Worm (Caenorhabditis elegans) whole organism, midembryonic: ENCODE results near the gene C50D2.1.

Source experiments
- T22C8.4 ChIP-seq: fragments of 200-800 bp; sonication (Bioruptor generic); IDR thresholded peaks from 2 replicates; pipeline ENCODE4 v1.3.6; 2022; ENCODE audit warnings: missing genetic modification characterization, missing compliant biosample characterization
- cog-1 ChIP-seq: sonication (generic microtip); optimal IDR thresholded peaks from 2 replicates; lab custom pipeline; 2016; ENCODE audit warnings: missing genetic modification characterization, missing compliant biosample characterization
- flt-1 ChIP-seq: fragments of 200-800 bp; sonication (Bioruptor generic); IDR thresholded peaks from 2 replicates; pipeline ENCODE4 v1.3.6; 2022; ENCODE audit warnings: missing genetic modification characterization, missing compliant biosample characterization
- klf-2 ChIP-seq: fragments of 200-800 bp; sonication (Bioruptor generic); conservative IDR thresholded peaks from 2 replicates; pipeline ENCODE4 v1.3.6; 2022; ENCODE audit warnings: missing genetic modification reagents, missing genetic modification characterization, missing compliant biosample characterization
- med-1 ChIP-seq: sonication (generic microtip); optimal IDR thresholded peaks from 2 replicates; lab custom pipeline; 2017; ENCODE audit warnings: missing genetic modification characterization, mild to moderate bottlenecking, missing compliant biosample characterization, antibody characterized with exemption, missing genetic modification reagents; ENCODE audit not compliant: insufficient read depth
- ref-1 ChIP-seq: fragments of 200-800 bp; sonication (Bioruptor generic); conservative IDR thresholded peaks from 2 replicates; pipeline ENCODE4 v1.3.6; 2022; ENCODE audit warnings: missing genetic modification reagents, missing genetic modification characterization, missing compliant biosample characterization
- tab-1 ChIP-seq: fragments of 200-800 bp; sonication (Bioruptor generic); IDR thresholded peaks from 2 replicates; pipeline ENCODE4 v1.3.6; 2022; ENCODE audit warnings: missing genetic modification characterization, missing compliant biosample characterization
- ztf-23 ChIP-seq: fragments of 200-800 bp; sonication (Bioruptor generic); IDR thresholded peaks from 2 replicates; pipeline ENCODE4 v1.3.6; 2022; ENCODE audit warnings: missing genetic modification reagents, missing genetic modification characterization, missing compliant biosample characterization
- ztf-29 ChIP-seq: fragments of 200-800 bp; sonication (Bioruptor generic); IDR thresholded peaks from 2 replicates; pipeline ENCODE4 v1.3.6; 2022; ENCODE audit warnings: missing genetic modification reagents, missing genetic modification characterization, missing compliant biosample characterization

Gene C50D2.1

DNA sequence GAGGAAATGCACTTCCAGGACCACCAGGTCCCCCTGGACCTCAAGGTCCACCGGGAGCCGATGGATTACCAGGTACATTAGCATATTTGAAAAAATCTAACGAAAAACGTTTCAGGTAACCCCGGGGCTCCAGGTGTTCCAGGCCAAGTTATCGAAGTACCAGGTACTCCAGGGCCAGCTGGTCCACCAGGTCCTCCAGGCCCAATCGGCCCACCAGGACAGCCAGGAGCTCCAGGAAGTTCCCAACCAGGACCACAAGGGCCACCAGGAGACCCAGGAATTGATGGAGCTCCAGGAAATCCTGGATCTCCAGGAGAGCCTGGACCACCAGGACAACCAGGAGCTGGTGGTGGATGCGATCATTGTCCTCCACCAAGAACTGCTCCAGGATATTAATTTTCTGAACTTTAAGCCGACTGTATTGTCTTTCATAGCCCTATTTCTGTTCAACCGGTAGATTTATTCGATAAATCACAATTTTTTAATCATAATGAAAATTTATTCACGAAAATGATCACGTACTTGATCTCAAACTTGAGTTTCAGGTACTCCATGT lies 6.0 kb upstream of the C50D2.1 start:
- no peak for TF ChIP-seq ref-1 (GFP tag; lab: Robert Waterston, UW)
- TF ChIP-seq ztf-23 (GFP tag; lab: Robert Waterston, UW), result no peak
- no peak for TF ChIP-seq med-1
- no peak for TF ChIP-seq ztf-29 (GFP tag; lab: Robert Waterston, UW)
- TF ChIP-seq T22C8.4, result no peak
- no peak for TF ChIP-seq flt-1
- TF ChIP-seq tab-1 (GFP tag; lab: Robert Waterston, UW), result no peak
- no peak for TF ChIP-seq klf-2 (GFP tag; lab: Robert Waterston, UW)
- no peak for TF ChIP-seq cog-1 (tag; lab: Kevin White, UChicago)

DNA sequence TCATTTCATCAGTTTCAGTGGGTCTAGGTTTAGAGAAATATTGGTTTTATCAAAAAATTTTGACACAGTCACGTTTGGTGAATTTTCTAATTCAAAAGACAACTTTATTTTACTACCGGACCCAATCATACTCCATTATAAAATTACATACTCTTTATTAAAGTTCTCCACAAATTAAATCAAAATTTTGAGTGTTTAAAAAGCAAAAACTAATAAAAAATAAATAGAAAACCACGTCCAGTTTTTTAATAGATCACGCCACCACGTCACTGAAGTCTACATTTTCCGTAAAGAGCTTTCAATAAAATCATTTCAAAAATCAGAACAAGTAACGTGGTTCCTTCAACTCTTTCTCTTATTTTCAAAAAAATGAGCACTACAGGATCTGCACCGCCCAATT lies 5.5 kb upstream of the C50D2.1 start, which contains the start of gene txt-1:
Gene txt-1 (plus strand): TSS at position 301 of the 400 bp plus-strand sequence.
- TF ChIP-seq ztf-29 (GFP tag; lab: Robert Waterston, UW) (no peak), flt-1 (no peak), ref-1 (GFP tag; lab: Robert Waterston, UW) (no peak), klf-2 (GFP tag; lab: Robert Waterston, UW) (no peak), med-1 (no peak), cog-1 (tag; lab: Kevin White, UChicago) (no peak), tab-1 (GFP tag; lab: Robert Waterston, UW) (no peak), T22C8.4 (no peak), ztf-23 (GFP tag; lab: Robert Waterston, UW) (no peak)

DNA sequence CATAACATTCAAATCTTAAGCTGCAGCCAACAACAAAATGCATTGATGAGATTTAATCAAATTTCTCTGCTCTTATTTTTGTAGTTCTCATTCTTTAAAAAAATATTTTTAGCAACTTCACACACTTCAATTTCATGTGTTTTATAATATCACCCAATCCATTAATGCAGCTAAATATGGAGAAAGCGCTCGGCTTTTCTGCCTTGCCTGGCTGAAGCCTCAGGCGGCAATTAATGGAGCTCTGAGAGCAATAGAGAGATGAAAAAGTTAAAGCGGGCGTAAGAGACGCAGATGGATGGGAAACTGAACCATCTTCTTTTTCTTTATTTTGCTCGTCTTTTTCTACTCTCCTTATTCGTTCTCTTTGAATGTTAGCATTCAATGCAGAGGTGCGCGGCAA lies 3.7 kb upstream of the C50D2.1 start:
- TF ChIP-seq flt-1, result no peak
- no peak for TF ChIP-seq ztf-23 (GFP tag; lab: Robert Waterston, UW)

DNA sequence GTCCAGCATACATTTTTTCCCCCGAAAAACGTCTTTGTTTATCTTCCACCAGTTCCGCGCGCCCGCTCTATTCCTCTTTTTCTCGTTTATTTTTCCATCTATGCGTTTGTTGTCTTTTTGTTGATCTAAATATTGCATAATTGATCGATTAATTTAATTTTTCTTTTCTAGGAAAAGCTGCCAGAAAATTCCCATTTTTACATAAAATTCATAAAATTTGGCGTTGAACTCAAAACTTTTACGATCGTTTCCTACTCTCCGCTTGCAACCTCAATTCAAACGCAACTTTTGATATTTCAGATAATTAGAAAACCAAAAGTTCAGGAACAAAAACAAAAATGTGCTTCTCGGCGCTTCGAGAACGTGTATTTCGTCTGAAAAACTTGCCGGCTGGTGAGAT lies 2.5 kb upstream of the C50D2.1 start, which contains the start of gene C50D2.2:
Gene C50D2.2 (plus strand): TSS at position 301 of the 400 bp plus-strand sequence.
- TF ChIP-seq med-1 (no peak), ztf-29 (GFP tag; lab: Robert Waterston, UW) (no peak), tab-1 (GFP tag; lab: Robert Waterston, UW) (no peak), klf-2 (GFP tag; lab: Robert Waterston, UW) (no peak), ref-1 (GFP tag; lab: Robert Waterston, UW) (no peak)

DNA sequence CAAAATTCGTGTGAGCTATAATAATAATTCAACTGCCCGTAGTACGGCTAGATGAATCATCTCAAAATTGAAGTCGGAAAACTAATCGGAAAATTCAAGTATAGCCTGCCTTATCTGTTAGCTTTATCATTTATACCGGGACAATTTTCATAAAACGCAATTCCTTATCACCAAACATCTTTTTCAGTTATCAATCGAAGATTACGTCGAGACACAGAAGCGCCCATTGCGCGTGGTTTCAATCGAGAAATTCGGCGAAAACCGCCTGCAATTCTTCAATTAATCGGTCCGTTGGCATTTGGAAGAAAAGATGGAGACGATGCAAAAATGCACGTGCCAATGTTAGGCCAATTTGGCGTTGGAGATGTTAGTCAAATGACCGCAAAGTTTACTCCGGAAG lies 864 bp downstream of the C50D2.1 start:
- TF ChIP-seq tab-1 (GFP tag; lab: Robert Waterston, UW), result no peak
- TF ChIP-seq flt-1, result no peak
- no peak for TF ChIP-seq klf-2 (GFP tag; lab: Robert Waterston, UW)
- no peak for TF ChIP-seq med-1
- TF ChIP-seq ref-1 (GFP tag; lab: Robert Waterston, UW), result no peak
- TF ChIP-seq T22C8.4, result no peak
- no peak for TF ChIP-seq ztf-23 (GFP tag; lab: Robert Waterston, UW)
- TF ChIP-seq cog-1 (tag; lab: Kevin White, UChicago), result no peak

DNA sequence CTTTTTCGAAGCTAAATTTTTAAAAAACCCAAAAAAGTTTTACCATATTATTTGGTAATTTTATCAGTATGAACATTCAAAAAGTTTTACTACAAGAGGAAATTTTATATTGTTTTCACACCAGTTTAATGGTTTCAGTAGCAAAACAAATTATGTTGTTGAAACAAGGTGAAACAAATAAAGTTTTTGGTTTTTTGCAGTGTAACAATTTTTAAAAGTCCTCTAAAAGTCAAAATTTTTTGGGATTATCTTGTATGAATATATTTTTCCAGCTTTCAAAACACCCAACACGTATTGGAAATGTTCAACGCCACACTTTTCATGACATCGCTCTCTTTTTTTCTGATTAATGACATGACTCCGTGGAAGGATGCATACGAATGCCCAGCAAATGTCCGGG lies 5.5 kb downstream of the C50D2.1 start, which contains the start of gene srt-54:
Gene srt-54 (plus strand): TSS at position 301 of the 400 bp plus-strand sequence.
- TF ChIP-seq klf-2 (GFP tag; lab: Robert Waterston, UW) (no peak), ztf-29 (GFP tag; lab: Robert Waterston, UW) (no peak), ref-1 (GFP tag; lab: Robert Waterston, UW) (no peak), T22C8.4 (no peak), cog-1 (tag; lab: Kevin White, UChicago) (no peak), ztf-23 (GFP tag; lab: Robert Waterston, UW) (no peak), tab-1 (GFP tag; lab: Robert Waterston, UW) (no peak), flt-1 (no peak), med-1 (no peak)

DNA sequence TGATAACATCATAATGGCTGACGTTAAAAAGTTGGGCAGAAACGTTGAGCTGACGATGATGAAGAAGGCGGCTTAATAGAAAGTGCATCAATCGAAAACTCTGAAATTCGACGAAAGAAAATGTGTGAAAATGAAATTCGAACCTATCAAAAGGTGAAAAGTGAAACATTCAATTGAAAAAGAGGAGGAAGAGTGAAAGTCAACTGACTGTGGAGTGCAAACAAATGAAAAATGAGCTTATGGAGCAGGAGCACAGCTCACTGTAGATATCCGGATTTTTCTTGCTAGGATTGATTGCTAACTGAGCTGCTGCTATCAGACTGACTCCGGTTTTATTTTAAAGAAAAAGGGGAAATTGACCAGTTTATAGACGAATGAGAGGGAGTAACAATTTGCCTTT lies 9.8 kb downstream of the C50D2.1 start, which contains the start of gene K10B4.3:
Gene K10B4.3 (minus strand): TSS at position 101 of the 400 bp plus-strand sequence.
- TF ChIP-seq flt-1 (no peak), klf-2 (GFP tag; lab: Robert Waterston, UW) (no peak), tab-1 (GFP tag; lab: Robert Waterston, UW) (no peak)

DNA sequence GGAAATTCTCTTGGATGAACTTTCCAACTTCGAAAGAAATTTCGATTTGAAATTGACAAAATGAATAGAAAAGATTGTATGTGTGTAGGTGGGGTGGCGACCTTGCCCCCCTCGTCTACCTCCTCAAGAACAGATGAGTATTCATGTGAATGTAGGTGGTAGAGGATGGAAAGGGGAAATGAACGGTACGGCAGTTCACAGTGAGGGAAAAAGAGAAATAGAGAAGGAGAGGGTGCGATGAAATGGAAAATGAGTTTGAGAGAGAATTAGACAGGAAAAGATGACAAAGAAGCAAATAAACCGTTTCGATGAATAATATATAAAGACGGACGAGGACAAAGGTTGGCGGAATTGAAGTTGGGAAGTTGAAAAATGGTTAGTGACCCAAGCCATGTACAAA lies 10.6 kb downstream of the C50D2.1 start:
- TF ChIP-seq klf-2 (GFP tag; lab: Robert Waterston, UW) (no peak), tab-1 (GFP tag; lab: Robert Waterston, UW) (0 out of 2 replicates have a peak, but pooled peaks have one; percentile 57), ztf-23 (GFP tag; lab: Robert Waterston, UW) (peak; percentile 61; the same call in 1 of the 2 replicates)

DNA sequence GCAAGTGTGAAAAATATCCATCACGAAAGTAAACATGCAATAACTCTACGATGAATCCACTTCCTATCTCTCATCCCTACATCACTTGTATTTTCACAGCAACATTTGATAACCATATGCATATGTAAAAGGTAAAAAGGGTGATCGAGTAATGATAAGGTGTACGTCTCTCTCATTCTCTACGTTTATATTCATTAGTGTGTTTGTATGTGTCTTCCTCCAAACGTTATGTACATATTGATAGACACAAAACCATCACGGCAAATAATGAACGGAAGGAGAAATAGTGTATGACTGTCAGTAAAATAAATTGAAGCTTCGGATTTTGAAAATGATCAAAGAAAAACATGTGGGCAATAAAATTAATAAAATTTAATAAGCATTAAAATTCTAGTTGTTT lies 11.1 kb downstream of the C50D2.1 start:
- no peak for TF ChIP-seq cog-1 (tag; lab: Kevin White, UChicago)
- no peak for TF ChIP-seq tab-1 (GFP tag; lab: Robert Waterston, UW)
- no peak for TF ChIP-seq ztf-23 (GFP tag; lab: Robert Waterston, UW)
- TF ChIP-seq med-1, result no peak
- TF ChIP-seq ref-1 (GFP tag; lab: Robert Waterston, UW), result no peak
- TF ChIP-seq T22C8.4, result no peak
- no peak for TF ChIP-seq ztf-29 (GFP tag; lab: Robert Waterston, UW)
- TF ChIP-seq flt-1, result no peak
- TF ChIP-seq klf-2 (GFP tag; lab: Robert Waterston, UW), result no peak

DNA sequence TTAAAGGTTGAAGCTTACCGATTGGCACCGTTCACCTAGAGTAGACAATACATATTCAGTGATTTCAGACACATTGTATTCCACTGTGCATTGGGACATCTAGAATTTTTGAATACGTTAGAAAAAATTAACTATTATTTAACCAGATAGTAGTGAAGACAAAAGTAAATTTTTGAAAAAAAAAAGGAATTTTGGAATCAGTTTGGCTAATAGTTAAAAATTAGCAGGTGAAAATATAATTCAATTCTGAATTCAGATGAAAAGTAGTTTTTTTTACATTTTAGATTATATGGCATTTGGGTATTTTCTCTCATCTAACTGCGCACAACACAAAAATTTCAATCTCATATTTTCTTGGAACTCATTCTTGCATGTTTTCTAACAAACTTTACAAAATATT lies 13.5 kb downstream of the C50D2.1 start, which contains the start of gene nmur-2:
Gene nmur-2 (minus strand): TSS at position 101 of the 400 bp plus-strand sequence.
- TF ChIP-seq T22C8.4 (no peak), ref-1 (GFP tag; lab: Robert Waterston, UW) (no peak), ztf-23 (GFP tag; lab: Robert Waterston, UW) (no peak), ztf-29 (GFP tag; lab: Robert Waterston, UW) (no peak), tab-1 (GFP tag; lab: Robert Waterston, UW) (no peak), klf-2 (GFP tag; lab: Robert Waterston, UW) (no peak), med-1 (no peak), cog-1 (tag; lab: Kevin White, UChicago) (no peak)
